Fruit fly (Drosophila melanogaster): Measurements from ENCODE around the gene tgy.

tgy gene

DNA sequence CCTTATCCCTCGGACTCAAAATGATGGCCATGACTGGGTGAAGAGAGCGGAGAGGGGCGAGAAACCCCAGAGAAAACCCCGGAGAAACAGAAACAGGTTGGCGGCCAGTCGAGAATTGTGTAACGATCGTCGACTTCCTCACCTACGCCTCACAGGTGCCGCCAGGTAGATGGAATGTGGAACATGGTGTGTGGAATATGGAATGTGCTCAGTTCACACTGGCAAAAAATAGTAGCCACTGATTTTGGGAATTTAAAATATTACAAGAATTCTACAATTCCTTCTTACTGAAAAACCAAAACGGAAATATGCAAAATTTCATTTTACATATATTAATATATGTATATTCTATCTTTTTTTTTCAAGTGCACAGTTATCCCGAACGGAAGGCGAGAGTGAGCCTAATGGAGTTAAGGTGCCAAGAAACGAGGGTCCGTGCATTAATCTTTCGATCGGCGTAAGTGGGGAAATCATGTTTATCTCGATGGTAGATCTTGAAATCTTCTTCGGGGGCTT, 28.9 kb upstream of the tgy start (continued):
- TF ChIP-seq pita (GFP tag; optimal IDR thresholded peaks at IDR 0.05) = no peak
- TF ChIP-seq Doc2 (GFP tag; IDR thresholded peaks at IDR 0.05) = no peak
- no peak for TF ChIP-seq Dfd (GFP tag; optimal IDR thresholded peaks at IDR 0.05)
- peak; percentile 25 to 74 for TF ChIP-seq dpn (GFP tag; optimal IDR thresholded peaks at IDR 0.05)
- TF ChIP-seq CG11560 (tag; IDR thresholded peaks at IDR 0.05) = 0 out of 3 replicates have a peak, but pooled peaks have one; percentile 58
- TF ChIP-seq CG2889 (GFP tag; IDR thresholded peaks at IDR 0.05) = peak; percentile 72; the same call in 1 of the 3 replicates
- TF ChIP-seq CG8290 (GFP tag; optimal IDR thresholded peaks at IDR 0.05) = peak; percentile 72
- TF ChIP-seq CG8290 (tag; optimal IDR thresholded peaks at IDR 0.05) = peak; percentile 0 to 74
- no peak for TF ChIP-seq CG13287 (GFP tag; IDR thresholded peaks at IDR 0.05; ENCODE audit: partially characterized antibody)
- no peak for TF ChIP-seq HLHmδ (GFP tag; optimal IDR thresholded peaks at IDR 0.05)
- peak; percentile 50 for TF ChIP-seq CG6854 (GFP tag; optimal IDR thresholded peaks at IDR 0.05)
- peak; percentile 38 for TF ChIP-seq Dad (GFP tag; optimal IDR thresholded peaks at IDR 0.05)
- peak; percentile 95 for TF ChIP-seq Xrp1 (GFP tag; IDR thresholded peaks at IDR 0.05)
- peak; percentile 47 for TF ChIP-seq vfl (GFP tag; optimal IDR thresholded peaks at IDR 0.05)
- TF ChIP-seq sens (GFP tag) = peak; percentile 92
- TF ChIP-seq bcd (GFP tag; optimal IDR thresholded peaks at IDR 0.05) = peak; percentile 78
- TF ChIP-seq CG6765 (GFP tag; optimal IDR thresholded peaks at IDR 0.05) = no peak
- no peak for TF ChIP-seq aop (GFP tag; IDR thresholded peaks at IDR 0.05)
- peak; percentile 40; the same call in 2 of the 3 replicates for TF ChIP-seq CG6791 (GFP tag; IDR thresholded peaks at IDR 0.05; ENCODE audit: partially characterized antibody)
- TF ChIP-seq CG6813 (GFP tag; optimal IDR thresholded peaks at IDR 0.05) = peak; percentile 85
- peak; percentile 70; the same call in 1 of the 3 replicates for TF ChIP-seq CG2199 (GFP tag; IDR thresholded peaks at IDR 0.05)
- TF ChIP-seq vvl (GFP tag; IDR thresholded peaks at IDR 0.05) = peak; percentile 91
- no peak for TF ChIP-seq Dll (GFP tag; IDR thresholded peaks at IDR 0.05; ENCODE audit: partially characterized antibody)
- TF ChIP-seq fu2 (GFP tag; optimal IDR thresholded peaks at IDR 0.05) = no peak
- peak; percentile 75 for TF ChIP-seq CG31224 (GFP tag; IDR thresholded peaks at IDR 0.05)
- TF ChIP-seq ato (GFP tag; IDR thresholded peaks at IDR 0.05; ENCODE audit: partially characterized antibody) = no peak
- no peak for TF ChIP-seq Mes4 (GFP tag; optimal IDR thresholded peaks at IDR 0.05)
- no peak for TF ChIP-seq da (GFP tag; optimal IDR thresholded peaks at IDR 0.05)
- TF ChIP-seq Sin3A (optimal IDR thresholded peaks at IDR 0.05) = no peak
- no peak for TF ChIP-seq zfh2 (GFP tag; optimal IDR thresholded peaks at IDR 0.05)
- TF ChIP-seq stwl (tag; optimal IDR thresholded peaks at IDR 0.05) = peak; percentile 63
- TF ChIP-seq CG4360 (GFP tag; IDR thresholded peaks at IDR 0.05) = peak; percentile 59; the same call in 1 of the 2 replicates
- peak; percentile 89 for TF ChIP-seq CG7839 (tag; optimal IDR thresholded peaks at IDR 0.05)
- TF ChIP-seq Max (GFP tag; optimal IDR thresholded peaks at IDR 0.05) = peak; percentile 64
- peak; percentile 79 for TF ChIP-seq CG30403 (GFP tag; optimal IDR thresholded peaks at IDR 0.05)
- no peak for TF ChIP-seq schlank (tag; optimal IDR thresholded peaks at IDR 0.05)
- TF ChIP-seq Hr51 (GFP tag; optimal IDR thresholded peaks at IDR 0.05) = peak; percentile 59 to 64
- TF ChIP-seq sob (GFP tag; IDR thresholded peaks at IDR 0.05) = peak; percentile 80
- TF ChIP-seq CG9932 (GFP tag; IDR thresholded peaks at IDR 0.05) = peak; percentile 78
- peak; percentile 24 for TF ChIP-seq CG16863 (GFP tag; optimal IDR thresholded peaks at IDR 0.05)
- TF ChIP-seq Ets97D (GFP tag; optimal IDR thresholded peaks at IDR 0.05) = no peak
- TF ChIP-seq CG2712 (tag; optimal IDR thresholded peaks at IDR 0.05) = peak; percentile 95
- peak; percentile 73 for TF ChIP-seq tap (tag; optimal IDR thresholded peaks at IDR 0.05)
- TF ChIP-seq CG30020 (tag; optimal IDR thresholded peaks at IDR 0.05) = peak; percentile 51
- peak; percentile 76 for TF ChIP-seq CG3407 (GFP tag; optimal IDR thresholded peaks at IDR 0.05)
- TF ChIP-seq CG8388 (GFP tag; optimal IDR thresholded peaks at IDR 0.05) = peak; percentile 82
- peak; percentile 92 for TF ChIP-seq CG4404 (GFP tag; IDR thresholded peaks at IDR 0.05)
- no peak for TF ChIP-seq fru (optimal IDR thresholded peaks at IDR 0.05)
- no peak for TF ChIP-seq ham (GFP tag; IDR thresholded peaks at IDR 0.05)
- TF ChIP-seq Ada2b (GFP tag; IDR thresholded peaks at IDR 0.05) = peak; percentile 70
- TF ChIP-seq CG31388 (GFP tag; optimal IDR thresholded peaks at IDR 0.05) = peak; percentile 51
- peak; percentile 30 for TF ChIP-seq CG15073 (GFP tag; optimal IDR thresholded peaks at IDR 0.05)
